Fruit fly (Drosophila melanogaster) whole organism, pupa: ENCODE measurements around the gene CG45089.
A peak's percentile ranks its signal among the peaks of the same experiment; 100 is the strongest.

Experiments
- CG10348 ChIP-seq: fragments of 200-800 bp; sonication (Bioruptor generic); IDR thresholded peaks from 2 replicates; pipeline ENCODE4 v1.3.6; 2022; ENCODE audit warnings: missing biosample characterization, missing genetic modification characterization
- CG12605 ChIP-seq: fragments of 200-800 bp; sonication (Bioruptor generic); IDR thresholded peaks from 2 replicates; pipeline ENCODE4 v1.3.6; 2022; ENCODE audit warnings: missing biosample characterization, missing genetic modification characterization
- CG13204 ChIP-seq: fragments of 200-800 bp; sonication (Bioruptor generic); optimal IDR thresholded peaks from 2 replicates; lab custom pipeline; 2018; ENCODE audit warnings: missing biosample characterization, mild to moderate bottlenecking, missing genetic modification characterization, moderate library complexity
- CG14655 ChIP-seq: fragments of 200-800 bp; sonication (Bioruptor generic); optimal IDR thresholded peaks from 3 replicates; lab custom pipeline; 2017; ENCODE audit warnings: mild to moderate bottlenecking, missing biosample characterization, missing genetic modification reagents, missing genetic modification characterization
- CG15710 ChIP-seq: fragments of 200-800 bp; sonication (Bioruptor generic); optimal IDR thresholded peaks from 2 replicates; lab custom pipeline; 2018; ENCODE audit warnings: missing biosample characterization, mild to moderate bottlenecking, missing genetic modification characterization, moderate library complexity
- CG17806 ChIP-seq: fragments of 200-800 bp; sonication (Bioruptor generic); optimal IDR thresholded peaks from 2 replicates; lab custom pipeline; 2018; ENCODE audit warnings: missing biosample characterization, mild to moderate bottlenecking, missing genetic modification characterization, moderate library complexity
- CG32121 ChIP-seq: fragments of 200-800 bp; sonication (Bioruptor generic); IDR thresholded peaks from 2 replicates; pipeline ENCODE4 v1.3.6; 2022; ENCODE audit warnings: missing biosample characterization, missing genetic modification characterization
- CG34367 ChIP-seq: fragments of 200-800 bp; sonication (Bioruptor generic); optimal IDR thresholded peaks from 2 replicates; lab custom pipeline; 2018; ENCODE audit warnings: missing biosample characterization, mild to moderate bottlenecking, missing genetic modification characterization
- CG4496 ChIP-seq: fragments of 200-800 bp; sonication (Bioruptor generic); IDR thresholded peaks from 3 replicates; pipeline ENCODE4 v1.3.6; 2022; ENCODE audit warnings: missing biosample characterization, missing genetic modification characterization
- CG8159 ChIP-seq: fragments of 200-800 bp; sonication (Bioruptor generic); optimal IDR thresholded peaks from 3 replicates; lab custom pipeline; 2018; ENCODE audit warnings: missing biosample characterization, mild to moderate bottlenecking, missing genetic modification characterization, moderate library complexity
- CG8301 ChIP-seq: fragments of 200-800 bp; sonication (Bioruptor generic); optimal IDR thresholded peaks from 2 replicates; lab custom pipeline; 2018; ENCODE audit warnings: missing biosample characterization, mild to moderate bottlenecking, missing genetic modification characterization
- CG9948 ChIP-seq: fragments of 200-800 bp; sonication (Bioruptor generic); optimal IDR thresholded peaks from 2 replicates; lab custom pipeline; 2018; ENCODE audit warnings: missing biosample characterization, mild to moderate bottlenecking, missing genetic modification characterization, moderate library complexity
- D1 ChIP-seq: fragments of 200-800 bp; sonication (Bioruptor generic); optimal IDR thresholded peaks from 2 replicates; lab custom pipeline; 2018; ENCODE audit warnings: missing biosample characterization, mild to moderate bottlenecking, missing genetic modification characterization, moderate library complexity
- EcR ChIP-seq: fragments of 200-800 bp; sonication (Bioruptor generic); optimal IDR thresholded peaks from 3 replicates; lab custom pipeline; 2019; ENCODE audit warnings: missing biosample characterization, missing genetic modification characterization, mild to moderate bottlenecking, moderate library complexity, missing genetic modification reagents
- Ets98B ChIP-seq: fragments of 200-800 bp; sonication (Bioruptor generic); IDR thresholded peaks from 2 replicates; pipeline ENCODE4 v1.3.6; 2022; ENCODE audit warnings: missing biosample characterization, missing genetic modification characterization
- Pif1A ChIP-seq: fragments of 200-800 bp; sonication (Bioruptor generic); optimal IDR thresholded peaks from 3 replicates; lab custom pipeline; 2016; ENCODE audit warnings: missing biosample characterization, missing genetic modification characterization
- Pif1B ChIP-seq: fragments of 200-800 bp; sonication (Bioruptor generic); optimal IDR thresholded peaks from 3 replicates; lab custom pipeline; 2016; ENCODE audit warnings: missing biosample characterization, missing genetic modification characterization
- Snoo ChIP-seq: fragments of 200-800 bp; sonication (Bioruptor generic); optimal IDR thresholded peaks from 3 replicates; lab custom pipeline; 2017; ENCODE audit warnings: missing biosample characterization, mild to moderate bottlenecking, missing genetic modification characterization, inconsistent platforms
- fd96Ca ChIP-seq: fragments of 200-800 bp; sonication (Bioruptor generic); IDR thresholded peaks from 3 replicates; pipeline ENCODE4 v1.3.6; 2022; ENCODE audit warnings: missing biosample characterization, missing genetic modification characterization
- gl ChIP-seq: fragments of 200-800 bp; sonication (Bioruptor generic); optimal IDR thresholded peaks from 2 replicates; lab custom pipeline; 2018; ENCODE audit warnings: missing biosample characterization, mild to moderate bottlenecking, missing genetic modification characterization
- rn ChIP-seq: fragments of 200-800 bp; sonication (Bioruptor generic); IDR thresholded peaks from 2 replicates; pipeline ENCODE4 v1.3.6; 2022; ENCODE audit warnings: missing biosample characterization, missing genetic modification characterization

The CG45089 gene

DNA sequence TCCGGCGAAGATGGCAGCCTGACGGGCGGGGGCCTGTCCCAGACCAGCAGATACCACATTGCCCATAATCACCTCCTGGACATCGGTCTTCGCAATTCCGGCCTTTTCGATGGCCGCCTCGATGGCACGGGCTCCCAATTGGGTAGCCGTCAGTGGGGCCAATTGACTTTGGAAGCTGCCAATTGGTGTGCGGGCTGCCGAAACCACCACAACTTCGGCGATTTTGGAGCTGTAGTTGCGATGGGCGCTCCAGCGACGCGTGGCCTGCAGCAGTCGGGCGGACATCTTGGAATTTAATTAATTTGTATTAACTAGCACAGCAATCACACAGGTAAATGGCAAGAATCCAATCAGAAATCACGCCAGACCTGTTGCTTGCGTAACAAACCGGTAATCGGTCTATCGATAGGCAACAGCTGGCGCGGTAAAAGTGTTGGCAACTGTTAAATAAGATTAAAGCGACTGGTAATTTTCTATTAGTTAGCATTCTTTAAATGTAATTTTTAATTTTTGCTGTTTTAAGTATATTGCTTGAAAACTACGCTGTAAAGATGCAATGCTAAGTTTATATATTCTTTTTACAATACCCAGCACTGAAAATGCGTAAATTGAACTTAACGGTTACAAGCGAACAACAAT is 5.1 kb downstream of the CG45089 start, which contains the start of gene Acat1:
Gene Acat1, minus strand, starts transcription at position 400 of the 639 bp plus-strand sequence.
- TF ChIP-seq Snoo (tag; lab: Kevin White, UChicago) (no peak), CG12605 (peak; percentile 52), CG10348 (GFP tag; lab: Robert Waterston, UW) (no peak), Ets98B (GFP tag; lab: Robert Waterston, UW) (peak; percentile 62; the same call in 1 of the 2 replicates), CG9948 (tag; lab: Kevin White, UChicago) (no peak), CG34367 (peak; percentile 47), CG17806 (tag; lab: Kevin White, UChicago) (peak; percentile 65), Pif1B (GFP tag; lab: Kevin White, UChicago) (peak; percentile 81), EcR (GFP tag; lab: Kevin White, UChicago) (no peak), fd96Ca (GFP tag; lab: Robert Waterston, UW) (no peak), rn (GFP tag; lab: Robert Waterston, UW) (peak; percentile 63; the same call in 1 of the 2 replicates), CG14655 (GFP tag; lab: Kevin White, UChicago) (peak; percentile 55), CG8301 (tag; lab: Kevin White, UChicago) (peak; percentile 52), CG32121 (GFP tag; lab: Robert Waterston, UW) (peak; percentile 48; the same call in 1 of the 2 replicates), Pif1A (peak; percentile 80), CG4496 (GFP tag; lab: Robert Waterston, UW) (peak; percentile 78), CG13204 (GFP tag; lab: Kevin White, UChicago) (no peak), CG8159 (peak; percentile 52), gl (tag; lab: Kevin White, UChicago) (no peak), CG15710 (tag; lab: Kevin White, UChicago) (peak; percentile 55), D1 (tag; lab: Kevin White, UChicago) (peak; percentile 32)

DNA sequence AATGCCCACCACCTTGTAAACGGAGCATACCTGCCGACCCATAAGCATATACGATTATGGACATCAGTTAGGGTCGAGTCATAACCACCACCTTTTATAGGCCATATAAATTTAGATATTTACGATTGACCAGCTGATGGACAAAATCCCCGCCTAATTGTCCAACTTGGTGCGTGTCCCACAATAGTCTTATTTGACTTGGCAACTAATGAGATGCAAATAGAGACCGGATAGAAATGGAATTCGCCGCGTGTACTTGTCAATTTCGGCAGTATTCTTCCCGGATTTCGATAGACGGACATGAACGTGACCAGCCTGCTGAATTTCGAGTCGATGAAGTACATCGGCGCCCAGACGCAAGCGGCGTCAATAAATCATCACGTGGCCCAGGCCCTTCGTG is 9.2 kb downstream of the CG45089 start, which contains the start of gene Ir7g:
Gene Ir7g, plus strand, starts transcription at position 301 of the 400 bp plus-strand sequence.
- TF ChIP-seq CG15710 (tag; lab: Kevin White, UChicago) (no peak), CG12605 (no peak), CG17806 (tag; lab: Kevin White, UChicago) (no peak), CG8159 (no peak), CG14655 (GFP tag; lab: Kevin White, UChicago) (no peak), Pif1B (GFP tag; lab: Kevin White, UChicago) (no peak), CG32121 (GFP tag; lab: Robert Waterston, UW) (no peak)

DNA sequence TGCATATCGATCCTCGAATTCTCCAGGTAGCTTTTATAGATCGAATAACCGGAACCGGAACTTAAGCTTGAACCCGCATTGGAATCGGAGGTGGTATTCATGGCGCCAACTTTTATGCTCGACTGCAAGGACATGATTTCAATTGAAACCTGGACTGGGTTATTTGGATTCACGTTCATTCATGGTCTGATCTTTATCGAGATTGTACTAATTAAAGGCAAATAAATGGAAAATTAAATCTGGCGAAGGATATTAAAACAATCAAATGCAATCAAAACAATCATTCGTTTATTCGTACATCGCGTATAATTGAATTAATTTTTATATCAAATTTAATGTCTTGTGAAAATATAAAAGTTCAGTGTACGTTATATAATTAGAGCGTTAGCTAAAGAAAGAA is 9.7 kb downstream of the CG45089 start, which contains the start of gene Ir7f:
Gene Ir7f, minus strand, starts transcription at position 101 of the 400 bp plus-strand sequence.
- TF ChIP-seq fd96Ca (GFP tag; lab: Robert Waterston, UW) (no peak), CG12605 (no peak), rn (GFP tag; lab: Robert Waterston, UW) (no peak), EcR (GFP tag; lab: Kevin White, UChicago) (no peak), CG8159 (no peak), CG4496 (GFP tag; lab: Robert Waterston, UW) (no peak)

DNA sequence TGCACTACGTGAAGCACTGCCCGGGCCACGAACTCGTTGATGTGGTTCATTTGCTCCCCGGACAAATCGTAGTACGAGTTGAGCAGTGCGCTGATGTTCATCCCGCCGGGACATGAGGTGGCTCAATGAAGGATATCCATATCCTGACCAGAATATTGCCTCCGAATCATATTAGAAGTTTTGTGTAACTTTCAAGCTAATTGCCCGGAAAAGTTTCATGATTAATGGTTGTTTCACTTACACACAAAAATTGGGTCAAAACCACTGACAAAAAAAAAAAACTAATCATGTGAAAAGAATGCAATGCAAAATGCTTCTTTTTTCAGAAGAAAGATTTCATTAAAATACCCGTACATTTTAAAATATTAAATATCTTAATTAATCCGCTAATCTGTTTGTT is 12.0 kb downstream of the CG45089 start, which contains the start of gene Ir7e:
Gene Ir7e, minus strand, starts transcription at position 101 of the 400 bp plus-strand sequence.
- TF ChIP-seq Snoo (tag; lab: Kevin White, UChicago) (no peak), CG10348 (GFP tag; lab: Robert Waterston, UW) (no peak), CG12605 (no peak), CG14655 (GFP tag; lab: Kevin White, UChicago) (no peak), Ets98B (GFP tag; lab: Robert Waterston, UW) (no peak), CG8159 (no peak), CG13204 (GFP tag; lab: Kevin White, UChicago) (no peak), fd96Ca (GFP tag; lab: Robert Waterston, UW) (no peak), Pif1A (no peak), D1 (tag; lab: Kevin White, UChicago) (no peak), CG34367 (no peak), CG32121 (GFP tag; lab: Robert Waterston, UW) (no peak), CG4496 (GFP tag; lab: Robert Waterston, UW) (no peak)

DNA sequence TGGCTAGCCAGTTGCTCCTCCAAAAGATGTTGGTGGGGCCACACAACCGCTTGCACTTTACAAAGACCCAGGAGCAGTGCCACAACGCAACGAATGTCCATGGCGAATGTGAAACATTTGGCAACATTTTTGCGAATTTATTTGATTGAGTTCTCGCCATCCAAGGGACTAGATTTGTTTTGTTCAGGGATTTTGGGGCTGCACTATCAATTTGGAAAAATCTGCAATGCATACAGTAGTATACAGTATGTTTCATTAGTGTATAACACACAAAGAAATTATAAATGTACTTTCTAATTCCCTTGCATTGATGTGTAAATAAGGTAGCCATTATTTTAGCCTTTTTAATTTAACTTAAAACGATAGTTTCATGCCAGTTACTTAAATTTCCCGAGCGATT is 14.9 kb downstream of the CG45089 start, which contains the start of gene Ir7d:
Gene Ir7d, minus strand, starts transcription at position 101 of the 400 bp plus-strand sequence.
- TF ChIP-seq CG14655 (GFP tag; lab: Kevin White, UChicago) (no peak), CG17806 (tag; lab: Kevin White, UChicago) (no peak), CG12605 (no peak), CG9948 (tag; lab: Kevin White, UChicago) (no peak), Snoo (tag; lab: Kevin White, UChicago) (no peak), CG10348 (GFP tag; lab: Robert Waterston, UW) (no peak), Ets98B (GFP tag; lab: Robert Waterston, UW) (no peak), Pif1B (GFP tag; lab: Kevin White, UChicago) (no peak), Pif1A (no peak), EcR (GFP tag; lab: Kevin White, UChicago) (no peak), CG8159 (no peak), CG8301 (tag; lab: Kevin White, UChicago) (no peak), CG15710 (tag; lab: Kevin White, UChicago) (no peak), fd96Ca (GFP tag; lab: Robert Waterston, UW) (no peak), CG32121 (GFP tag; lab: Robert Waterston, UW) (no peak), CG34367 (no peak), gl (tag; lab: Kevin White, UChicago) (no peak), CG13204 (GFP tag; lab: Kevin White, UChicago) (no peak), CG4496 (GFP tag; lab: Robert Waterston, UW) (no peak)
